Worm (Caenorhabditis elegans): Measurements from ENCODE around the gene smf-2.
A peak's percentile ranks its signal among the peaks of the same experiment; 100 is the strongest.

The smf-2 gene

ce11 chrX:6689985-6690384 lies 28.5 kb downstream of the smf-2 start, which contains the start of gene F38B6.6:
F38B6.6 (minus strand) TSS chrX:6690085.
- peak; percentile 40 for TF ChIP-seq fkh-10 (GFP tag; optimal IDR thresholded peaks at IDR 0.05)
- no peak for TF ChIP-seq pqm-1 (tag; optimal IDR thresholded peaks at IDR 0.05)

DNA sequence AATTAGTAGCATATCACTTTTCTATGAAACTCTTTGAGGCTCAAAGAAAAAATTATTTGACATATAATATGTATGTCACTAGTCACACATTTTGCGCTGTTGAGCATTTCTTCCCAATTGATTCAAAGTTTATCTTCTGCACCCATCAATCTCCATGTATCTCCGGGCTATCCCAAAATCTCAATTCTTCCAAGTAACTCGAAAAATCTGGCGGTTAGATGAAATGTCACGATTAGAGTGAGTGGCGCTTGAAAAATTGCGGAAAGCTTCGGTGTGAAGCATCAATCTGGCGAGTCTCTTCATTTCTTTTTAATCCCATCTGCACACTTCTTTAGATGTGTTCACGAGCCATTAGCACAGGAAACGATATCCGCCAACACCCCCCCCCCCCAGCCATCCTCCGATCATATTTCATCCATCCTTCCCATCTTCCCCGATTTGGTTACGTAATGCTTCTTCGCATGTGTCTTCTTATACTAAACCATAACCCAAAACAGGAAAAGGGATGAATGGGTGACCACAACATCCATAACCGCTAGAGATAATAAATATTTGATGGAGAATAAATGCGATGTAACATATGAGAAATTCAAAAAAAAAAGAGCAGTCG lies 29.4 kb downstream of the smf-2 start:
- no peak for TF ChIP-seq egl-13 (tag; optimal IDR thresholded peaks at IDR 0.05)
- TF ChIP-seq dsc-1 (tag; optimal IDR thresholded peaks at IDR 0.05), result peak; percentile 66

- TF ChIP-seq dsc-1 (tag; optimal IDR thresholded peaks at IDR 0.05) (peak; percentile 50), unc-30 (tag; optimal IDR thresholded peaks at IDR 0.05) (no peak), lin-39 (tag; optimal IDR thresholded peaks at IDR 0.05) (no peak), ceh-63 (GFP tag; optimal IDR thresholded peaks at IDR 0.05) (peak; percentile 85)
Measured at ce11 chrX:6687756-6688155, 30.7 kb downstream of the smf-2 start.

DNA sequence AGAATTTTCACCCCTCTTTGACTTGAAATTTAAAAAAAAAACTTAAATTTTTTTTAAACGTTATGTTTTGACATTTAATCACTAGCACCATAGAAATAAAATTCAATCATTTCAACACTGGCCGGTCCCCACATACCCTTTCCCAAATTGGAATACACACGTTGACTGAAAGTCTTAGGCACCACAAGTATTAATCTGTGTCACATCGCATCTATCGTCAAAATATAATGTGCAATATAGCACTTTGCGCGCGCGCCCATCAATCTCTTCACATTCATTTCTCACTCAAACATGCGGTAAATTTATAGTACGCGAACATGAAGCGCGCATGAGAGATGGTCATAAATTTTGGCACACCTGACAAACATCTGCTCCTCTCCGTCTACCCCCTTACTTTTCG lies 31.1 kb downstream of the smf-2 start:
- TF ChIP-seq unc-86 (tag; optimal IDR thresholded peaks at IDR 0.05) (no peak), tbx-2 (tag; optimal IDR thresholded peaks at IDR 0.05) (peak; percentile 29), vab-15 (tag; optimal IDR thresholded peaks at IDR 0.05) (peak; percentile 1), egl-13 (tag; optimal IDR thresholded peaks at IDR 0.05) (peak; percentile 36), ceh-82 (tag; optimal IDR thresholded peaks at IDR 0.05) (no peak)

ce11 chrX:6682683-6683082 lies 35.8 kb downstream of the smf-2 start, which contains the start of gene F38B6.8:
F38B6.8 (minus strand) TSS chrX:6682783.
- no peak for TF ChIP-seq nhr-77 (tag; optimal IDR thresholded peaks at IDR 0.05)
- no peak for TF ChIP-seq fkh-8 (tag; optimal IDR thresholded peaks at IDR 0.05)

- TF ChIP-seq elt-2 (tag; optimal IDR thresholded peaks at IDR 0.05), result peak; percentile 18
- no peak for TF ChIP-seq ceh-90 (tag; optimal IDR thresholded peaks at IDR 0.05)
Measured at ce11 chrX:6674333-6674919, 44.1 kb downstream of the smf-2 start, which contains the start of gene F38B6.4. F38B6.4 (plus strand) TSS chrX:6674869.

DNA sequence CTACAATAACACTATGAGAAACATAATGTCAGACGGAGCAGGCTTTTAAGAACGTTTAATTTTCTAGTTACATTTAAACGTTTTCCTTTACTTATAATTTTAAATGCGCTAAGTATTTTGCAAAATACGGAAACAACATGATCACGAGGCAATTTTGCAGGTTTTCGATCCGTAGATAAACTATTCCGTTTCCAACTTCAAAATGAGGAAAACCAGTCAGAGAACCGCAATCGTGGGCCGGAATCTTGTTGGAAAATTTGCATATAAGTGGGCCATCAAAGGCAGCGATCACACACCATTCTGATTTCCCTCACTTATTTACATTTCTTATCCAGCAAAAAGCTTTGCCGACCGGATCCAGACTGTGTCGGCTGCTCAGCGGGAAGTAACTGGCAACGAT lies 46.0 kb downstream of the smf-2 start, which contains the start of gene col-172:
Gene col-172, plus strand, starts transcription at position 301 of the 400 bp plus-strand sequence.
- TF ChIP-seq ztf-11 (tag; optimal IDR thresholded peaks at IDR 0.05), result no peak
- TF ChIP-seq ceh-82 (tag; optimal IDR thresholded peaks at IDR 0.05), result no peak
- TF ChIP-seq unc-98 (GFP tag; IDR thresholded peaks at IDR 0.05), result no peak
- no peak for TF ChIP-seq hpl-2 (GFP tag; optimal IDR thresholded peaks at IDR 0.05)
- no peak for TF ChIP-seq efl-1 (optimal IDR thresholded peaks at IDR 0.05)
- no peak for TF ChIP-seq efl-1 (GFP tag; optimal IDR thresholded peaks at IDR 0.05 in 1 of 2)
- no peak for TF ChIP-seq sup-37 (GFP tag; optimal IDR thresholded peaks at IDR 0.05)
- TF ChIP-seq sox-4 (tag; optimal IDR thresholded peaks at IDR 0.05), result no peak
- no peak for TF ChIP-seq ceh-88 (GFP tag; IDR thresholded peaks at IDR 0.05)
- TF ChIP-seq snpc-4 (tag; optimal IDR thresholded peaks at IDR 0.05), result no peak
- TF ChIP-seq lin-35 (GFP tag; optimal IDR thresholded peaks at IDR 0.05), result no peak
- no peak for TF ChIP-seq nhr-19 (GFP tag; conservative IDR thresholded peaks at IDR 0.05)
- no peak for TF ChIP-seq tlp-1 (tag; optimal IDR thresholded peaks at IDR 0.05)
- TF ChIP-seq nhr-11 (tag; optimal IDR thresholded peaks at IDR 0.05), result no peak
- TF ChIP-seq swsn-7 (tag; optimal IDR thresholded peaks at IDR 0.05), result no peak
- TF ChIP-seq rnt-1 (tag; optimal IDR thresholded peaks at IDR 0.05), result no peak
- no peak for TF ChIP-seq C16A3.4 (tag; optimal IDR thresholded peaks at IDR 0.05)
- no peak for TF ChIP-seq egl-27 (tag; optimal IDR thresholded peaks at IDR 0.05)
- TF ChIP-seq nhr-77 (tag; optimal IDR thresholded peaks at IDR 0.05), result no peak
- TF ChIP-seq ets-5 (GFP tag; IDR thresholded peaks at IDR 0.05), result no peak
